Fruit fly (Drosophila melanogaster) whole organism, wandering third instar larva: ENCODE measurements around the gene CG45060.
A peak's percentile ranks its signal among the peaks of the same experiment; 100 is the strongest.

Experiments used
- CrebA ChIP-seq: fragments of 200-800 bp; sonication (Bioruptor generic); optimal IDR thresholded peaks from 2 replicates; lab custom pipeline; 2016; ENCODE audit warnings: missing biosample characterization, mild to moderate bottlenecking, missing genetic modification characterization, borderline replicate concordance
- Hnf4 ChIP-seq: fragments of 200-800 bp; sonication (Bioruptor generic); optimal IDR thresholded peaks from 2 replicates; lab custom pipeline; 2016; ENCODE audit warnings: missing biosample characterization, mild to moderate bottlenecking, missing genetic modification characterization
- Myc ChIP-seq: fragments of >200 bp; optimal IDR thresholded peaks from 2 replicates; lab custom pipeline; 2017
- Sp1 ChIP-seq: fragments of 200-800 bp; sonication (Bioruptor generic); optimal IDR thresholded peaks from 3 replicates; lab custom pipeline; 2019; ENCODE audit warnings: missing biosample characterization, mild to moderate bottlenecking, missing genetic modification characterization, moderate library complexity
- brk ChIP-seq: fragments of 200-800 bp; sonication (Bioruptor generic); optimal IDR thresholded peaks from 2 replicates; lab custom pipeline; 2016; ENCODE audit warnings: missing biosample characterization, mild to moderate bottlenecking, missing genetic modification characterization
- h ChIP-seq: fragments of 200-800 bp; sonication (Bioruptor generic); optimal IDR thresholded peaks from 3 replicates; lab custom pipeline; 2016; ENCODE audit warnings: missing biosample characterization, mild to moderate bottlenecking, missing genetic modification characterization
- lola ChIP-seq: fragments of >200 bp; optimal IDR thresholded peaks from 2 replicates; lab custom pipeline; 2017; ENCODE audit warnings: missing biosample characterization, missing genetic modification characterization
- pan ChIP-seq: fragments of >200 bp; optimal IDR thresholded peaks from 2 replicates; lab custom pipeline; 2017
- psq ChIP-seq: fragments of 200-800 bp; sonication (Bioruptor generic); optimal IDR thresholded peaks from 3 replicates; lab custom pipeline; 2017; ENCODE audit warnings: missing biosample characterization, mild to moderate bottlenecking, missing genetic modification characterization, moderate library complexity
- rgr ChIP-seq: fragments of 200-800 bp; sonication (Bioruptor generic); optimal IDR thresholded peaks from 3 replicates; lab custom pipeline; 2016; ENCODE audit warnings: missing biosample characterization, mild to moderate bottlenecking, missing genetic modification characterization
- sv ChIP-seq: fragments of 200-800 bp; sonication (Bioruptor generic); optimal IDR thresholded peaks from 3 replicates; lab custom pipeline; 2016; ENCODE audit warnings: missing biosample characterization, missing genetic modification characterization
- tai ChIP-seq: sonication (Bioruptor generic); optimal IDR thresholded peaks from 2 replicates; lab custom pipeline; 2016; ENCODE audit warnings: missing biosample characterization, missing genetic modification characterization
- usp ChIP-seq: fragments of >200 bp; optimal IDR thresholded peaks from 2 replicates; lab custom pipeline; 2017; ENCODE audit warnings: missing biosample characterization, missing genetic modification characterization

DNA sequence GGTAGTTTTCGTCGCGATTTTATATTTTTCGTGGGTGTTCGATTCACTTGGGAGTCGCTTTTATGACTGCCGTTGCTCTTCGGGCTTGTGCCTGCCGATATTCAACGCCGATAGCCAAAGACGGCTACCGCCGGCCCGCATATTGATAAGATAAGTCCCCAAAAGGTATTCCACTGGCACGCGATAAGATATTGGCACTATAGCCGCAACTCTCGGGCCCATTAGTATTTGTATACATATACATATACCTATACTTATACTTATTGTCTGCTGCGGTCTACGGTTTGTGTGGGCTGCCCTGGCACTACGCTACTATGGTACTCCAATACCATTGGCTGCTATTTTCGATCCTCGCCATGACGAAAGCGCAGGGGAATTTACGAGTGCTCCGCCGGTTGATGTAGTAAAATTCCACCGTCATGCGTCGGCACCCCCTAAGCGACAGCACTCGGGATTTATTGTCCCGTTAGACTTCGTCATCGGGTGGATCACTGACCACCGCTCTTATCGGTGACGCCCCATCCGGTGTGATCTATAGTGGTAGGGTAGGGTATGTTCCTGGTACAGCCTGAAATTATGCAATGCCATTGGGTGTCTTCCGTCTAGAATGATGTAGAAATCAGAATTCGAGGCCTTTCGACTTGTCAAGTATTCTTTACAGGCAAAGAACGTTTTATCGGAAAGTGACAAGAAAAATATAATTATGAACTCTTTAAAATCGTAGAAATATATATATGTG, at the start of gene CG45060:
- TF ChIP-seq h (GFP tag; lab: Kevin White, UChicago) (peak; percentile 75), lola (no peak), Sp1 (GFP tag; lab: Kevin White, UChicago) (no peak), Hnf4 (GFP tag; lab: Kevin White, UChicago) (no peak), tai (no peak), rgr (no peak), usp (GFP tag; lab: Kevin White, UChicago) (no peak), brk (no peak), Myc (lab: Kevin White, UChicago) (peak; percentile 26), CrebA (GFP tag; lab: Kevin White, UChicago) (no peak), psq (GFP tag; lab: Kevin White, UChicago) (no peak), pan (lab: Kevin White, UChicago) (no peak), sv (no peak)
